Fruit fly (Drosophila melanogaster) whole organism, prepupa: Measurements from ENCODE around the gene wrd.

ENCODE experiments used
- CG10631 ChIP-seq: fragments of 200-800 bp; sonication (Bioruptor generic); optimal IDR thresholded peaks from 2 replicates; lab custom pipeline; 2016; ENCODE audit warnings: missing biosample characterization, missing genetic modification characterization
- CG11294 ChIP-seq: fragments of 200-800 bp; sonication (Bioruptor generic); IDR thresholded peaks from 2 replicates; pipeline ENCODE4 v1.3.6; 2022; ENCODE audit warnings: missing biosample characterization, missing genetic modification characterization
- CG11762 ChIP-seq: fragments of 200-800 bp; sonication (Bioruptor generic); optimal IDR thresholded peaks from 3 replicates; lab custom pipeline; 2016; ENCODE audit warnings: missing biosample characterization, missing genetic modification characterization; ENCODE audit not compliant: insufficient read depth
- CG1621 ChIP-seq: fragments of 200-800 bp; sonication (Bioruptor generic); optimal IDR thresholded peaks from 3 replicates; lab custom pipeline; 2018; ENCODE audit warnings: missing biosample characterization, mild to moderate bottlenecking, missing genetic modification characterization
- CG16779 ChIP-seq: fragments of 200-800 bp; sonication (Bioruptor generic); optimal IDR thresholded peaks from 3 replicates; lab custom pipeline; 2017; ENCODE audit warnings: missing biosample characterization, mild to moderate bottlenecking, missing genetic modification characterization
- CG3032 ChIP-seq: fragments of 200-800 bp; optimal IDR thresholded peaks from 2 replicates; lab custom pipeline; 2019; ENCODE audit warnings: missing biosample characterization, mild to moderate bottlenecking, missing genetic modification characterization, moderate library complexity
- CG32006 ChIP-seq: fragments of 200-800 bp; sonication (Bioruptor generic); optimal IDR thresholded peaks from 3 replicates; lab custom pipeline; 2017; ENCODE audit warnings: missing biosample characterization, mild to moderate bottlenecking, missing genetic modification characterization
- CG3919 ChIP-seq: fragments of 200-800 bp; sonication (Bioruptor generic); optimal IDR thresholded peaks from 3 replicates; lab custom pipeline; 2016; ENCODE audit warnings: missing biosample characterization, missing genetic modification characterization
- CG4318 ChIP-seq: fragments of 200-800 bp; sonication (Bioruptor generic); optimal IDR thresholded peaks from 3 replicates; lab custom pipeline; 2017; ENCODE audit warnings: missing biosample characterization, mild to moderate bottlenecking, missing genetic modification characterization
- CG6163 ChIP-seq: fragments of 200-800 bp; sonication (Bioruptor generic); IDR thresholded peaks from 3 replicates; pipeline ENCODE4 v1.3.6; 2022; ENCODE audit warnings: missing biosample characterization, missing genetic modification characterization
- CG6808 ChIP-seq: fragments of 200-800 bp; sonication (Bioruptor generic); optimal IDR thresholded peaks from 3 replicates; lab custom pipeline; 2017; ENCODE audit warnings: missing biosample characterization, missing genetic modification characterization, mild to moderate bottlenecking, moderate library complexity, missing genetic modification reagents
- CG8119 ChIP-seq: fragments of 200-800 bp; sonication (Bioruptor generic); IDR thresholded peaks from 3 replicates; pipeline ENCODE4 v1.3.6; 2022; ENCODE audit warnings: missing biosample characterization, missing genetic modification characterization
- CG8319 ChIP-seq: fragments of 200-800 bp; sonication (Bioruptor generic); optimal IDR thresholded peaks from 3 replicates; lab custom pipeline; 2016; ENCODE audit warnings: missing biosample characterization, missing genetic modification characterization
- CG8632 ChIP-seq: fragments of 200-800 bp; sonication (Bioruptor generic); optimal IDR thresholded peaks from 3 replicates; lab custom pipeline; 2016; ENCODE audit warnings: missing biosample characterization, missing genetic modification characterization
- CG9139 ChIP-seq: fragments of 200-800 bp; sonication (Bioruptor generic); optimal IDR thresholded peaks from 3 replicates; lab custom pipeline; 2017; ENCODE audit warnings: missing biosample characterization, mild to moderate bottlenecking, missing genetic modification characterization
- Eip75B ChIP-seq: fragments of 200-800 bp; sonication (Bioruptor generic); optimal IDR thresholded peaks from 3 replicates; lab custom pipeline; 2016; ENCODE audit warnings: missing biosample characterization, missing genetic modification characterization
- Eip78C ChIP-seq: fragments of 200-800 bp; sonication (Bioruptor generic); peaks from one replicate; lab custom pipeline; 2016; ENCODE audit warnings: missing biosample characterization, missing genetic modification characterization
- Eip93F ChIP-seq: fragments of 200-800 bp; sonication (Bioruptor generic); optimal IDR thresholded peaks from 2 replicates; lab custom pipeline; 2016; ENCODE audit warnings: missing biosample characterization, mild to moderate bottlenecking, missing genetic modification characterization
- Ets96B ChIP-seq: fragments of 200-800 bp; optimal IDR thresholded peaks from 2 replicates; lab custom pipeline; 2019; ENCODE audit warnings: missing biosample characterization, mild to moderate bottlenecking, missing genetic modification characterization, moderate library complexity
- Hr38 ChIP-seq: sonication (Bioruptor generic); optimal IDR thresholded peaks from 2 replicates; lab custom pipeline; 2016; ENCODE audit warnings: missing biosample characterization, missing genetic modification characterization
- Hr4 ChIP-seq: fragments of 200-800 bp; sonication (Bioruptor generic); optimal IDR thresholded peaks from 3 replicates; lab custom pipeline; 2016; ENCODE audit warnings: missing biosample characterization, missing genetic modification characterization
- Lpt ChIP-seq: fragments of 200-800 bp; sonication (Bioruptor generic); optimal IDR thresholded peaks from 3 replicates; lab custom pipeline; 2016; ENCODE audit warnings: missing biosample characterization, missing genetic modification characterization
- Smox ChIP-seq: fragments of 200-800 bp; sonication (Bioruptor generic); optimal IDR thresholded peaks from 3 replicates; lab custom pipeline; 2016; ENCODE audit warnings: missing biosample characterization, missing genetic modification characterization
- Sox15 ChIP-seq: fragments of 200-800 bp; sonication (Bioruptor generic); optimal IDR thresholded peaks from 3 replicates; lab custom pipeline; 2016; ENCODE audit warnings: missing biosample characterization, missing genetic modification characterization
- achi ChIP-seq: fragments of 200-800 bp; sonication (Bioruptor generic); optimal IDR thresholded peaks from 3 replicates; lab custom pipeline; 2016; ENCODE audit warnings: missing biosample characterization, missing genetic modification characterization
- cyc ChIP-seq: fragments of 200-800 bp; sonication (Bioruptor generic); optimal IDR thresholded peaks from 3 replicates; lab custom pipeline; 2016; ENCODE audit warnings: missing biosample characterization, missing genetic modification characterization
- dac ChIP-seq: fragments of 200-800 bp; sonication (Bioruptor generic); optimal IDR thresholded peaks from 2 replicates; lab custom pipeline; 2017; ENCODE audit warnings: missing biosample characterization, mild to moderate bottlenecking, missing genetic modification characterization
- dsx ChIP-seq: fragments of 200-800 bp; optimal IDR thresholded peaks from 3 replicates; lab custom pipeline; 2019; ENCODE audit warnings: missing biosample characterization, mild to moderate bottlenecking, missing genetic modification characterization, moderate library complexity; ENCODE audit not compliant: poor library complexity, severe bottlenecking
- eg ChIP-seq: fragments of 200-800 bp; sonication (Bioruptor generic); IDR thresholded peaks from 3 replicates; pipeline ENCODE4 v1.3.6; 2022; ENCODE audit warnings: missing biosample characterization, missing genetic modification characterization
- esn ChIP-seq: fragments of 200-800 bp; sonication (Bioruptor generic); optimal IDR thresholded peaks from 2 replicates; lab custom pipeline; 2016; ENCODE audit warnings: missing biosample characterization, mild to moderate bottlenecking, missing genetic modification characterization, moderate library complexity
- fd59A ChIP-seq: fragments of 200-800 bp; sonication (Bioruptor generic); optimal IDR thresholded peaks from 2 replicates; lab custom pipeline; 2017; ENCODE audit warnings: missing biosample characterization, mild to moderate bottlenecking, missing genetic modification characterization, missing genetic modification reagents
- fd85E ChIP-seq: fragments of 200-800 bp; sonication (Bioruptor generic); optimal IDR thresholded peaks from 3 replicates; lab custom pipeline; 2016; ENCODE audit warnings: missing biosample characterization, missing genetic modification characterization
- net ChIP-seq: fragments of 200-800 bp; sonication (Bioruptor generic); optimal IDR thresholded peaks from 3 replicates; lab custom pipeline; 2016; ENCODE audit warnings: missing biosample characterization, missing genetic modification characterization
- pdm3 ChIP-seq: fragments of 200-800 bp; sonication (Bioruptor generic); optimal IDR thresholded peaks from 3 replicates; lab custom pipeline; 2016; ENCODE audit warnings: missing biosample characterization, missing genetic modification characterization
- salr ChIP-seq, 2 experiments: fragments of 200-800 bp; sonication (Bioruptor generic); optimal IDR thresholded peaks; 3 replicates each; lab custom pipeline; 2016 to 2018; ENCODE audit warnings: missing biosample characterization in 2 of 2, missing genetic modification characterization in 2 of 2, mild to moderate bottlenecking in 1 of 2
- spab ChIP-seq: fragments of 200-800 bp; sonication (Bioruptor generic); optimal IDR thresholded peaks from 2 replicates; lab custom pipeline; 2017; ENCODE audit warnings: missing biosample characterization, mild to moderate bottlenecking, missing genetic modification characterization, missing genetic modification reagents
- topi ChIP-seq: fragments of 200-800 bp; sonication (Bioruptor generic); optimal IDR thresholded peaks from 3 replicates; lab custom pipeline; 2016; ENCODE audit warnings: missing biosample characterization, missing genetic modification characterization
- vri ChIP-seq: fragments of 200-800 bp; sonication (Bioruptor generic); optimal IDR thresholded peaks from 3 replicates; lab custom pipeline; 2016; ENCODE audit warnings: missing biosample characterization, mild to moderate bottlenecking, missing genetic modification characterization

The wrd gene

dm6 chr3R:18167416-18168237, at the start of gene wrd (continued):
- TF ChIP-seq net (GFP tag; lab: Kevin White, UChicago) (no peak), Lpt (GFP tag; lab: Kevin White, UChicago) (no peak), CG3032 (peak; percentile 42), cyc (GFP tag; lab: Kevin White, UChicago) (peak; percentile 19), pdm3 (GFP tag; lab: Kevin White, UChicago) (no peak), spab (GFP tag; lab: Kevin White, UChicago) (no peak), vri (GFP tag; lab: Kevin White, UChicago) (peak; percentile 11), salr (GFP tag; optimal IDR thresholded peaks at IDR 0.05; lab: Kevin White, UChicago) (peak in 1 of 2 experiments; percentile 30), CG16779 (tag; lab: Kevin White, UChicago) (no peak)

- no peak for TF ChIP-seq Lpt (GFP tag; lab: Kevin White, UChicago)
- no peak for TF ChIP-seq CG8119 (GFP tag; lab: Robert Waterston, UW)
- TF ChIP-seq achi: no peak
- TF ChIP-seq Eip78C (GFP tag; lab: Kevin White, UChicago): no peak
- TF ChIP-seq CG10631: no peak
- TF ChIP-seq topi (GFP tag; lab: Kevin White, UChicago): no peak
- TF ChIP-seq fd59A (GFP tag; lab: Kevin White, UChicago): no peak
- TF ChIP-seq pdm3 (GFP tag; lab: Kevin White, UChicago): no peak
- TF ChIP-seq CG8632 (GFP tag; lab: Kevin White, UChicago): no peak
- TF ChIP-seq CG6808 (GFP tag; lab: Kevin White, UChicago): no peak
- no peak for TF ChIP-seq dac (GFP tag; lab: Kevin White, UChicago)
- TF ChIP-seq, all 60 proteins: peak for 0
Observed at dm6 chr3R:18118239-18118638, 49.3 kb upstream of the wrd start.

DNA sequence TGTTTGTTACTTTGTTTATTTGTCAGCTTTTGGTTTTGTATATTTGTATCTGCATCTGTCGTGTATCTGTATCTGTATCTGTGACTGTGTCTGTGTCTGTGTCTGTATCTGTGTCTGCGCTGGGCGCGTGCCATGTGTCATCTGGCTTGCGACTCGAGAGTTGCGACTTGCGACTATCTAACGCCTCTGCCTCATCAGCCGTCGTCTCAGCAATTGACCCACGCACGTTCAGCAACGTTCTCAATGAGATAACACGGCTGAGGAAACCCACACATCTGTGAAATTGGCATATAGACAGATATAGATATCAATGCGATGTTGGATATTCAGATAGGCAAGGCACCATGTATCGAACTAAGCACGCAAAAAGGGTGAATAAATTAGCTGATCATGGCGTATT, 48.9 kb upstream of the wrd start:
- no peak for TF ChIP-seq Eip75B (GFP tag; lab: Kevin White, UChicago)
- TF ChIP-seq Hr38 (GFP tag; lab: Kevin White, UChicago): no peak
- no peak for TF ChIP-seq fd85E (GFP tag; lab: Kevin White, UChicago)
- TF ChIP-seq, all 60 proteins: peak for 0

- TF ChIP-seq CG8319 (no peak), fd59A (GFP tag; lab: Kevin White, UChicago) (no peak), Eip93F (GFP tag; lab: Kevin White, UChicago) (no peak), pdm3 (GFP tag; lab: Kevin White, UChicago) (no peak), CG16779 (tag; lab: Kevin White, UChicago) (no peak), Eip75B (GFP tag; lab: Kevin White, UChicago) (peak; percentile 20), CG10631 (no peak), Lpt (GFP tag; lab: Kevin White, UChicago) (peak; percentile 14), eg (GFP tag; lab: Robert Waterston, UW) (peak; percentile 29; the same call in 1 of the 3 replicates), CG6163 (GFP tag; lab: Robert Waterston, UW) (peak; percentile 37; the same call in 2 of the 3 replicates), Smox (GFP tag; lab: Kevin White, UChicago) (no peak), CG1621 (tag; lab: Kevin White, UChicago) (peak; percentile 12), Sox15 (GFP tag; lab: Kevin White, UChicago) (no peak), fd85E (GFP tag; lab: Kevin White, UChicago) (no peak), Hr4 (GFP tag; lab: Kevin White, UChicago) (no peak), Ets96B (tag; lab: Kevin White, UChicago) (no peak), CG32006 (GFP tag; lab: Kevin White, UChicago) (no peak), topi (GFP tag; lab: Kevin White, UChicago) (no peak), Eip78C (GFP tag; lab: Kevin White, UChicago) (peak; percentile 70), CG11294 (GFP tag; lab: Robert Waterston, UW) (no peak), CG9139 (no peak), CG6808 (GFP tag; lab: Kevin White, UChicago) (no peak), CG4318 (GFP tag; lab: Kevin White, UChicago) (no peak), CG3919 (GFP tag; lab: Kevin White, UChicago) (no peak), CG11762 (GFP tag; lab: Kevin White, UChicago) (no peak), dsx (GFP tag; lab: Kevin White, UChicago) (no peak), esn (GFP tag; lab: Kevin White, UChicago) (peak; percentile 20)
Observed at dm6 chr3R:18121385-18122151, 46.0 kb upstream of the wrd start.
